Worm (Caenorhabditis elegans): ENCODE data around the gene C01G12.5.

C01G12.5 gene

ce11 chrII:14597788-14598187 is 10.5 kb upstream of the C01G12.5 start:
- TF ChIP-seq ceh-28 (tag; optimal IDR thresholded peaks at IDR 0.05) = no peak
- peak in 2 of 3 experiments; percentile 90 to 94 for TF ChIP-seq elt-3 (tag; optimal IDR thresholded peaks at IDR 0.05)

- TF ChIP-seq nfya-1 (tag; optimal IDR thresholded peaks at IDR 0.05; ENCODE audit: insufficient read depth) = no peak
- no peak for TF ChIP-seq nhr-12 (tag; optimal IDR thresholded peaks at IDR 0.05)
- TF ChIP-seq eor-1 (tag; optimal IDR thresholded peaks at IDR 0.05) = no peak
- TF ChIP-seq egl-5 (tag; optimal IDR thresholded peaks at IDR 0.05) = no peak
- no peak for TF ChIP-seq ZK546.5 (tag; optimal IDR thresholded peaks at IDR 0.05)
These were observed 6.0 kb upstream of the C01G12.5 start, which contains the start of gene catp-4 for ce11 chrII:14593281-14593680. TSS of gene catp-4 (plus strand) at chrII:14593581.

- no peak for TF ChIP-seq lin-39 (tag; optimal IDR thresholded peaks at IDR 0.05)
- peak; percentile 86 for TF ChIP-seq nhr-11 (tag; optimal IDR thresholded peaks at IDR 0.05)
- TF ChIP-seq nhr-76 (tag; optimal IDR thresholded peaks at IDR 0.05) = no peak
- TF ChIP-seq ama-1 (optimal IDR thresholded peaks at IDR 0.05) = no peak
These were observed 5.3 kb upstream of the C01G12.5 start for ce11 chrII:14592629-14593028.

- TF ChIP-seq nhr-11 (tag; optimal IDR thresholded peaks at IDR 0.05) = peak; percentile 11
- no peak for TF ChIP-seq elt-1 (tag; optimal IDR thresholded peaks at IDR 0.05)
These were observed 4.4 kb upstream of the C01G12.5 start, which contains the start of gene C01G12.7 for ce11 chrII:14591699-14592098. TSS of gene C01G12.7 (minus strand) at chrII:14591893.

- TF ChIP-seq nhr-11 (tag; optimal IDR thresholded peaks at IDR 0.05) (no peak), ZK546.5 (tag; optimal IDR thresholded peaks at IDR 0.05) (no peak), mdl-1 (tag; optimal IDR thresholded peaks at IDR 0.05) (no peak)
These were observed 855 bp upstream of the C01G12.5 start, which contains the start of gene nspb-10 for ce11 chrII:14588162-14588561. TSS of gene nspb-10 (minus strand) at chrII:14588262.

DNA sequence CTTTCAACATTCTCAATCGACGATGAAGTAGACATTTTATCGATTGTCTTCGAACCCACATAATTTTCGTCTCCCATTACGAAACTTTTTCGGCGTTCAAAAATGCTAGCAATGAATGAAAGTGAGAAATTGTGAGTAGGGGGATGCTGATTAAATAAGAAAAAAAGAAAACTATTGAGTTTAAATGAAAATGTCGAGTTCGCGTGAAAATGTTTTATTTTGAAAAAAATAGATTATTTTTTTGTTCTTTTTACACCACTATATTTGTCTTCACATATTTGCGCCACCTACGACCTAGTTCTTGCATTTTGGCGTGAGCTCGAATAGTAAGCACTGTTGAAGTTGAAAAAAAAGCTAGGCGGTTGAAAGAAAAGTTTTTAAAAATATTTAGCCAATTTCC is 5.1 kb downstream of the C01G12.5 start, which contains the start of gene C01G12.3:
Gene C01G12.3 (minus strand): TSS at position 101 of the 400 bp plus-strand sequence.
- TF ChIP-seq ceh-82 (tag; optimal IDR thresholded peaks at IDR 0.05) (no peak), eor-1 (tag; optimal IDR thresholded peaks at IDR 0.05) (no peak), ama-1 (optimal IDR thresholded peaks at IDR 0.05) (no peak), fkh-10 (GFP tag; optimal IDR thresholded peaks at IDR 0.05) (no peak), fkh-2 (tag; optimal IDR thresholded peaks at IDR 0.05) (no peak), nfya-1 (tag; optimal IDR thresholded peaks at IDR 0.05; ENCODE audit: insufficient read depth) (no peak), fos-1 (tag; optimal IDR thresholded peaks at IDR 0.05) (no peak), nhr-76 (tag; optimal IDR thresholded peaks at IDR 0.05) (no peak), aly-2 (tag; optimal IDR thresholded peaks at IDR 0.05) (no peak)

DNA sequence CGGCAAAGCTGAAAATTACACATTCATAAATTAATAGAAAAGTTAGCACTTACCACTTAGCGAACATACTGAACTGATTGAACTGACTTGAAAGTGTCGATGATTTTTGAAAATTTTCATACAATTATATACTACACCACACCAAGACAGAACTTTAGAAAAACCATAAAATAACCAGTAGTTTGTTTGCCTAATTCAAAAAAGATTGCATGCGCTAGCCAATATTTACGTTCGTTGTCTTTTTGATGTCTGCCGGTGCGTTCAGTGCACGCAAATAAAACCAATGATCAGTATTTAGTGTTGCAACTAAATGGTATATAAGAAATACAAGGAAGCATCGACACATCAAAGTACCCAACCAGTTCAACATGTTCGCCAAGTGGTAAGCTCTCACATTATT is 6.8 kb downstream of the C01G12.5 start, which contains the start of the genes nspb-8 and nspb-9:
Gene nspb-8 (minus strand): TSS at position 101 of the 400 bp plus-strand sequence.
Gene nspb-9 (plus strand): TSS at position 311 of the 400 bp plus-strand sequence.
- no peak for TF ChIP-seq R02D3.7 (tag; optimal IDR thresholded peaks at IDR 0.05)
- TF ChIP-seq eor-1 (tag; optimal IDR thresholded peaks at IDR 0.05) = no peak
- no peak for TF ChIP-seq ztf-11 (tag; optimal IDR thresholded peaks at IDR 0.05)
- no peak for TF ChIP-seq snpc-4 (tag; optimal IDR thresholded peaks at IDR 0.05)
- TF ChIP-seq daf-12 (tag; optimal IDR thresholded peaks at IDR 0.05) = no peak
- TF ChIP-seq ama-1 (optimal IDR thresholded peaks at IDR 0.05) = no peak
- TF ChIP-seq nfya-1 (tag; optimal IDR thresholded peaks at IDR 0.05; ENCODE audit: insufficient read depth) = no peak
- TF ChIP-seq pha-4 (tag; optimal IDR thresholded peaks at IDR 0.05) = no peak
- TF ChIP-seq aly-2 (tag; optimal IDR thresholded peaks at IDR 0.05) = no peak
- TF ChIP-seq mdl-1 (tag; optimal IDR thresholded peaks at IDR 0.05) = no peak
- no peak for TF ChIP-seq ceh-16 (tag; optimal IDR thresholded peaks at IDR 0.05)
- TF ChIP-seq zag-1 (tag; optimal IDR thresholded peaks at IDR 0.05) = no peak
- TF ChIP-seq pqm-1 (tag; optimal IDR thresholded peaks at IDR 0.05) = no peak
- no peak for TF ChIP-seq nhr-43 (tag; optimal IDR thresholded peaks at IDR 0.05; ENCODE audit: poor library complexity, severe bottlenecking)
- no peak for TF ChIP-seq nhr-11 (tag; optimal IDR thresholded peaks at IDR 0.05)
- no peak for TF ChIP-seq ztf-4 (tag; optimal IDR thresholded peaks at IDR 0.05)
- TF ChIP-seq ceh-9 (tag; optimal IDR thresholded peaks at IDR 0.05) = no peak
- TF ChIP-seq fkh-10 (GFP tag; optimal IDR thresholded peaks at IDR 0.05) = no peak
- no peak for TF ChIP-seq nhr-76 (tag; optimal IDR thresholded peaks at IDR 0.05)
- TF ChIP-seq jun-1 (tag; optimal IDR thresholded peaks at IDR 0.05) = no peak
